Worm (Caenorhabditis elegans) whole organism, L4 larva: ENCODE results near the gene abce-1.

ENCODE experiments used
- F10B5.3 ChIP-seq: sonication (generic microtip); optimal IDR thresholded peaks from 2 replicates; lab custom pipeline; 2016; ENCODE audit warnings: mild to moderate bottlenecking, missing genetic modification characterization, missing compliant biosample characterization
- F26F4.8 ChIP-seq: fragments of 200-800 bp; sonication (Bioruptor generic); conservative IDR thresholded peaks from 2 replicates; pipeline ENCODE4 v1.3.6; 2022; ENCODE audit warnings: missing genetic modification characterization, missing compliant biosample characterization
- F49E8.2 ChIP-seq: sonication (generic microtip); optimal IDR thresholded peaks from 2 replicates; lab custom pipeline; 2016; ENCODE audit warnings: missing compliant biosample characterization, mild to moderate bottlenecking, missing genetic modification characterization, borderline replicate concordance
- R02D3.7 ChIP-seq: fragments of 150-350 bp; sonication (generic microtip); optimal IDR thresholded peaks from 3 replicates; lab custom pipeline; 2014; ENCODE audit warnings: missing biosample characterization, missing genetic modification characterization
- T20F7.1 ChIP-seq: fragments of 200-800 bp; sonication (Bioruptor generic); optimal IDR thresholded peaks from 2 replicates; lab custom pipeline; 2018; ENCODE audit warnings: mild to moderate bottlenecking, missing genetic modification characterization, missing compliant biosample characterization
- T26A8.4 ChIP-seq: fragments of 200-800 bp; sonication (Bioruptor generic); IDR thresholded peaks from 2 replicates; pipeline ENCODE4 v1.3.6; 2022; ENCODE audit warnings: missing genetic modification characterization, missing compliant biosample characterization
- Y75B8A.6 ChIP-seq: fragments of 200-800 bp; sonication (Bioruptor generic); IDR thresholded peaks from 2 replicates; pipeline ENCODE4 v1.3.6; 2022; ENCODE audit warnings: missing genetic modification reagents, missing genetic modification characterization, missing compliant biosample characterization
- ZK337.2 ChIP-seq: fragments of 200-800 bp; sonication (Bioruptor generic); IDR thresholded peaks from 2 replicates; pipeline ENCODE4 v1.3.6; 2022; ENCODE audit warnings: missing genetic modification reagents, missing genetic modification characterization, missing compliant biosample characterization
- aha-1 ChIP-seq: fragments of 150-350 bp; peaks from one replicate; lab custom pipeline; 2014; ENCODE audit warnings: missing biosample characterization, missing genetic modification characterization
- attf-4 ChIP-seq: sonication (generic microtip); optimal IDR thresholded peaks from 3 replicates; lab custom pipeline; 2017; ENCODE audit warnings: missing biosample characterization, missing genetic modification characterization
- ceh-20 ChIP-seq: fragments of 200-800 bp; sonication (Bioruptor generic); IDR thresholded peaks from 2 replicates; pipeline ENCODE4 v1.3.6; 2022; ENCODE audit warnings: missing genetic modification reagents, missing genetic modification characterization, missing compliant biosample characterization
- ceh-28 ChIP-seq: fragments of 150-350 bp; optimal IDR thresholded peaks from 2 replicates; lab custom pipeline; 2014; ENCODE audit warnings: missing biosample characterization, missing genetic modification reagents, missing genetic modification characterization
- daf-12 ChIP-seq: fragments of 150-350 bp; optimal IDR thresholded peaks from 2 replicates; lab custom pipeline; 2014; ENCODE audit warnings: missing biosample characterization, missing genetic modification reagents, missing genetic modification characterization
- daf-16 ChIP-seq, 3 experiments: sonication (generic microtip); optimal IDR thresholded peaks; 2 replicates each; lab custom pipeline; 2016 to 2017; ENCODE audit warnings: missing genetic modification characterization in 3 of 3, missing genetic modification reagents in 3 of 3, mild to moderate bottlenecking in 2 of 3, missing compliant biosample characterization in 2 of 3, missing biosample characterization in 1 of 3, moderate library complexity in 1 of 3
- daf-19 ChIP-seq: fragments of 200-800 bp; sonication (Bioruptor generic); conservative IDR thresholded peaks from 2 replicates; pipeline ENCODE4 v1.3.6; 2022; ENCODE audit warnings: missing genetic modification characterization, missing compliant biosample characterization
- daf-8 ChIP-seq: fragments of 200-800 bp; sonication (Bioruptor generic); IDR thresholded peaks from 2 replicates; pipeline ENCODE4 v1.3.6; 2022; ENCODE audit warnings: missing genetic modification characterization, missing compliant biosample characterization
- fkh-10 ChIP-seq: fragments of 150-350 bp; optimal IDR thresholded peaks from 2 replicates; lab custom pipeline; 2014; ENCODE audit warnings: missing biosample characterization, missing genetic modification reagents, missing genetic modification characterization
- hlh-30 ChIP-seq: sonication (generic microtip); optimal IDR thresholded peaks from 2 replicates; lab custom pipeline; 2017; ENCODE audit warnings: antibody characterized with exemption, mild to moderate bottlenecking, missing genetic modification characterization, missing compliant biosample characterization; ENCODE audit not compliant: insufficient read depth
- hmg-1.1 ChIP-seq: fragments of 200-800 bp; sonication (Bioruptor generic); IDR thresholded peaks from 2 replicates; pipeline ENCODE4 v1.3.6; 2022; ENCODE audit warnings: missing genetic modification reagents, missing genetic modification characterization, missing compliant biosample characterization
- jun-1 ChIP-seq: fragments of 150-350 bp; optimal IDR thresholded peaks from 2 replicates; lab custom pipeline; 2014; ENCODE audit warnings: missing biosample characterization, missing genetic modification reagents, missing genetic modification characterization
- lim-7 ChIP-seq: fragments of 200-800 bp; sonication (Bioruptor generic); IDR thresholded peaks from 2 replicates; pipeline ENCODE4 v1.3.6; 2022; ENCODE audit warnings: missing genetic modification characterization, missing compliant biosample characterization
- lin-29 ChIP-seq: fragments of 200-800 bp; sonication (Bioruptor generic); IDR thresholded peaks from 2 replicates; pipeline ENCODE4 v1.3.6; 2022; ENCODE audit warnings: missing genetic modification reagents, missing genetic modification characterization, missing compliant biosample characterization
- lir-3 ChIP-seq: sonication (generic microtip); optimal IDR thresholded peaks from 2 replicates; lab custom pipeline; 2016; ENCODE audit warnings: mild to moderate bottlenecking, missing genetic modification characterization, missing compliant biosample characterization
- lsy-2 ChIP-seq, 2 experiments: fragments of 150-350 bp in 1 of 2; sonication (generic microtip) in 1 of 2; optimal IDR thresholded peaks; 2 replicates each; lab custom pipeline; 2014 to 2017; ENCODE audit warnings: missing biosample characterization in 2 of 2, missing genetic modification characterization in 2 of 2
- madf-5 ChIP-seq, 2 experiments: fragments of 200-800 bp; sonication (Bioruptor generic); IDR thresholded peaks; 2 replicates each; pipeline ENCODE4 v1.3.6; 2022; ENCODE audit warnings: missing compliant biosample characterization in 2 of 2, missing genetic modification characterization in 2 of 2
- mdl-1 ChIP-seq, 2 experiments: fragments of 150-350 bp in 1 of 2; sonication (generic microtip) in 1 of 2; optimal IDR thresholded peaks; 2 replicates each; lab custom pipeline; 2014 to 2017; ENCODE audit warnings: missing biosample characterization in 2 of 2, missing genetic modification characterization in 2 of 2
- mdt-29 ChIP-seq: fragments of 200-800 bp; sonication (Bioruptor generic); IDR thresholded peaks from 2 replicates; pipeline ENCODE4 v1.3.6; 2022; ENCODE audit warnings: missing genetic modification reagents, missing genetic modification characterization, missing compliant biosample characterization
- mep-1 ChIP-seq: fragments of 150-350 bp; sonication (generic microtip); optimal IDR thresholded peaks from 3 replicates; lab custom pipeline; 2014; ENCODE audit warnings: missing biosample characterization, missing genetic modification characterization
- mes-2 ChIP-seq: sonication (generic microtip); optimal IDR thresholded peaks from 2 replicates; lab custom pipeline; 2016; ENCODE audit warnings: missing genotype, mild to moderate bottlenecking, missing genetic modification characterization, missing compliant biosample characterization; ENCODE audit not compliant: poor library complexity, severe bottlenecking
- nhr-237 ChIP-seq: sonication (generic microtip); optimal IDR thresholded peaks from 2 replicates; lab custom pipeline; 2017; ENCODE audit warnings: missing biosample characterization, missing genetic modification characterization
- nhr-25 ChIP-seq: sonication (generic microtip); optimal IDR thresholded peaks from 2 replicates; lab custom pipeline; 2017; ENCODE audit warnings: missing genetic modification characterization, mild to moderate bottlenecking, missing compliant biosample characterization, antibody characterized with exemption, moderate library complexity, borderline replicate concordance; ENCODE audit not compliant: insufficient read depth
- nhr-28 ChIP-seq: fragments of 150-350 bp; optimal IDR thresholded peaks from 2 replicates; lab custom pipeline; 2014; ENCODE audit warnings: missing biosample characterization, missing genetic modification characterization
- nhr-41 ChIP-seq: fragments of 200-800 bp; sonication (Bioruptor generic); IDR thresholded peaks from 2 replicates; pipeline ENCODE4 v1.3.6; 2022; ENCODE audit warnings: missing genetic modification reagents, missing genetic modification characterization, missing compliant biosample characterization
- nhr-42 ChIP-seq: fragments of 200-800 bp; sonication (Bioruptor generic); IDR thresholded peaks from 2 replicates; pipeline ENCODE4 v1.3.6; 2022; ENCODE audit warnings: missing genetic modification characterization, missing compliant biosample characterization
- nhr-6 ChIP-seq: fragments of 150-350 bp; optimal IDR thresholded peaks from 2 replicates; lab custom pipeline; 2014; ENCODE audit warnings: missing biosample characterization, missing genetic modification characterization
- nhr-76 ChIP-seq: fragments of 150-350 bp; optimal IDR thresholded peaks from 2 replicates; lab custom pipeline; 2014; ENCODE audit warnings: missing biosample characterization, missing genetic modification characterization
- pha-4 ChIP-seq, 2 experiments: fragments of 150-350 bp in 1 of 2; fragments of 200-800 bp in 1 of 2; sonication (Bioruptor generic) in 1 of 2; IDR thresholded peaks in 1 of 2; optimal IDR thresholded peaks in 1 of 2; 2 replicates each; pipeline versions ENCODE4 v1.3.6 to Lab custom; 2014 to 2022; ENCODE audit warnings: missing genetic modification characterization in 2 of 2, missing genetic modification reagents in 2 of 2, missing biosample characterization in 1 of 2, missing compliant biosample characterization in 1 of 2
- pqm-1 ChIP-seq: sonication (generic microtip); optimal IDR thresholded peaks from 2 replicates; lab custom pipeline; 2017; ENCODE audit warnings: missing biosample characterization, missing genetic modification characterization
- set-16 ChIP-seq: fragments of 200-800 bp; sonication (Bioruptor generic); IDR thresholded peaks from 2 replicates; pipeline ENCODE4 v1.3.6; 2022; ENCODE audit warnings: missing genetic modification reagents, missing genetic modification characterization, missing compliant biosample characterization
- skn-1 ChIP-seq: fragments of 150-350 bp; optimal IDR thresholded peaks from 2 replicates; lab custom pipeline; 2014; ENCODE audit warnings: missing biosample characterization, missing genetic modification characterization
- spr-1 ChIP-seq: sonication (generic microtip); optimal IDR thresholded peaks from 2 replicates; lab custom pipeline; 2016; ENCODE audit warnings: mild to moderate bottlenecking, missing genetic modification characterization, missing compliant biosample characterization
- tag-97 ChIP-seq: fragments of 200-800 bp; sonication (Bioruptor generic); IDR thresholded peaks from 2 replicates; pipeline ENCODE4 v1.3.6; 2022; ENCODE audit warnings: missing genetic modification characterization, missing compliant biosample characterization
- zag-1 ChIP-seq: fragments of 150-350 bp; optimal IDR thresholded peaks from 2 replicates; lab custom pipeline; 2014; ENCODE audit warnings: missing biosample characterization, missing genetic modification characterization
- zip-2 ChIP-seq: fragments of 150-350 bp; optimal IDR thresholded peaks from 2 replicates; lab custom pipeline; 2014; ENCODE audit warnings: missing biosample characterization, missing genetic modification characterization

The abce-1 gene

DNA sequence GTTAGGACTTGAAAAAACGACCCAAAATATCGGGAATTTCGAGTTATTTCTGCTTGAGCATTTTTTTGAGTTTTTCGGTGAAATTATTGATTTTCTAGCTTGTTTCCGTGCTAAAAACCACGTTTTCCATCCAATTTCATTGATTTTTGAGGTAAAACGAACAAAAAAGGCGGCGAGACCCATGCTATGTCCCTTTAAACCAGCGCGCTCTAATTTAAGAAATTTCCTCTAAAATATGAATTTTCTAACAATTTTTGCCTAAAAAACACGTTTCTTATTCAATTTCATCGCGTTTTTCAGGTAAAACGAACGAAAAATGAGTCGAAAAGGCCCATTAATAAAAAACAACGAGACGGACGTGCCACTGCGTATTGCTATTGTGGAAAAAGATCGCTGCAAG is at the start of gene abce-1:
abce-1 (plus strand) TSS at position 301 of the 400 bp plus-strand sequence.
- TF ChIP-seq ceh-20 (GFP tag; lab: Robert Waterston, UW) (no peak), attf-4 (tag; lab: Kevin White, UChicago) (no peak), daf-8 (GFP tag; lab: Robert Waterston, UW) (no peak), jun-1 (tag; lab: Kevin White, UChicago) (no peak), lir-3 (no peak), zag-1 (no peak), tag-97 (GFP tag; lab: Robert Waterston, UW) (no peak), set-16 (GFP tag; lab: Robert Waterston, UW) (no peak), mes-2 (no peak), nhr-76 (tag; lab: Kevin White, UChicago) (no peak), daf-19 (no peak), R02D3.7 (no peak), lim-7 (GFP tag; lab: Robert Waterston, UW) (no peak), pqm-1 (tag; lab: Kevin White, UChicago) (no peak), lin-29 (no peak), skn-1 (tag; lab: Kevin White, UChicago) (no peak), F10B5.3 (tag; lab: Kevin White, UChicago) (no peak), T26A8.4 (no peak)

DNA sequence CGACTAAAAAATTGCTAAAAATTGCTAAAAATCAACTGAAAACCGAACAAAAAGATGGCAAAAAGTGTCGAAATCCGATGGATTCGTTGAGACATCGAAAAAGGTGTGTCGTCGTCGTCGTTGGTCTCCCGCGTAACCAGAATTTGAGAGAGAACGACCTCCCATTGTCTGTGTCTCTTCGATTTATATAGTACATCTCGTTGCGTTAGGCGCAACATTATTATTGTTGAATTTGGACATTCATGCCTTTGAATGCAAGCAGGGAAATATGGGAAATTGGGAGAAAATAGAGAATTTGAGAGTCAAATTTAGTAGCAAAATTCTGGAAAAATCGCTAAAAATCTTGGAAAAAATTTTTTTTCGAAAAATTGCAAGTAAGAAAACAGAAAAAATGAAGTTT is 49.6 kb upstream of the abce-1 start:
- TF ChIP-seq ZK337.2 (no peak), mes-2 (no peak), nhr-25 (tag; lab: Kevin White, UChicago) (no peak), aha-1 (no peak), nhr-42 (no peak), Y75B8A.6 (GFP tag; lab: Robert Waterston, UW) (no peak)

DNA sequence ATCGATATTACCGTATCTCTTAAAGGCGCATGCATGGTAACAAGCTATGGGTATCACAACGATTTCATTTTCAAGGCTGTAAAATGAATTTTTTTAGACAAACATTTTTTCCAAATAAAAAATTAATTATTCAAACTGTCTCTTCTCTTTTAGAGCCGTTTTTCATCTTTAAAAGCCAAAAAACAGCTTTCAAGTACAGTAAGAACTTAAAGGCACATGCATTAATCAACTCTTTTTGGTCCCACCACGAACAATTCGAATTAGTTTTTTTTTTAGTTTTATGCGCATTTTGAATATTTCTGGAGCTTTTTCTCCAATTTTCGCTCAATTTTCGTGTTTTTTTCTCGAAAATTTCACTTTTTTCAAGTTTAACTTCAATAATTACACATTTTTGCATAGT is 49.2 kb upstream of the abce-1 start:
- TF ChIP-seq mdt-29 (GFP tag; lab: Robert Waterston, UW), result no peak
- TF ChIP-seq spr-1 (tag; lab: Kevin White, UChicago), result no peak
- TF ChIP-seq zip-2, result no peak
- TF ChIP-seq F49E8.2, result peak; percentile 44
- TF ChIP-seq nhr-237 (tag; lab: Kevin White, UChicago), result no peak
- no peak for TF ChIP-seq nhr-25 (tag; lab: Kevin White, UChicago)
- TF ChIP-seq pha-4 (GFP tag; IDR thresholded peaks at IDR 0.05; lab: Robert Waterston, UW), result no peak
- TF ChIP-seq pha-4 (tag; optimal IDR thresholded peaks at IDR 0.05; lab: Kevin White, UChicago), result no peak

DNA sequence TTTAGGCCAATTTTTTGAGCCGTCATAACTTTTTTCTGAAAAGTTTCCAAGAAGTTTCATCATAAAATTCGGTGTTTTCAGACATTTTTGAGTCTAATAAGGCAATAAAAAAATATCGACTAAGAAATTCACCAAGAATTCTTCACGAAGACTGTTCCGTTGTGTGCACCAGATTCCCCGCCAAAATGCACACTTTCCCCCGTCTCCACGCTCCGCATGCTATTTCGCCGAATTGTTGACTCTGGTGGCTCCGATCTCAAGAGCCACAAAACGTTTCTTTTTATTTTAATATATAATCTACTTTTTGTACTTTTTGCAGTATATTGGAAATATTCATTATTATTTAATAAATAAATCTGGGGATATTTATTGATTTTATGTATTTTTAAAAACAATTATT is 48.1 kb upstream of the abce-1 start:
- TF ChIP-seq daf-16 (GFP tag; optimal IDR thresholded peaks at IDR 0.05; lab: Kevin White, UChicago), result no peak
- peak; percentile 17 for TF ChIP-seq daf-16 (tag; optimal IDR thresholded peaks at IDR 0.05; lab: Kevin White, UChicago)
- TF ChIP-seq mdl-1 (tag; optimal IDR thresholded peaks at IDR 0.05; lab: Kevin White, UChicago), result no peak

DNA sequence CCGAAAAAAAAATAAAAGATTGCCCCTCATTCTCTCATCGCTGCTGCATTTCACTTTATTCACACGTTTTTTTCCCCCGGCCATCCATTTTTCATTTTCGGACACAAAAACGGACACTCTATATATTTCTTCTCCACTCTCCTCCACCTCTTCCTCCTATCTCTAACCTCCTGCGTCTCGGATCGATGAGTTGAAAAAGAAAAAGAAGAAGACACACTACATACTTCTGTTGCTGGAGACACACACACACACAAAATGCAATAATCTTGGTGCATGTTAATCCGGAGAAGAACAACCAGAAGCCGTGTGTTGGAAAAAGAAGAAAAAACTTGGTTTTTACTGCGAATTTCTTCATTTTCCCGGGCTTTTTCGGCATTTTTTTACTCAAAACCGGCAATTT is 47.7 kb upstream of the abce-1 start:
- TF ChIP-seq nhr-28 (tag; lab: Kevin White, UChicago) (peak; percentile 84), daf-12 (tag; lab: Kevin White, UChicago) (no peak), hlh-30 (peak; percentile 53), mep-1 (tag; lab: Kevin White, UChicago) (peak; percentile 25), madf-5 (GFP tag; IDR thresholded peaks at IDR 0.05; lab: Robert Waterston, UW) (no peak), mdl-1 (tag; optimal IDR thresholded peaks at IDR 0.05; lab: Kevin White, UChicago) (peak in 1 of 2 experiments; percentile 23), aha-1 (peak; percentile 42), fkh-10 (GFP tag; lab: Kevin White, UChicago) (peak; percentile 81), spr-1 (tag; lab: Kevin White, UChicago) (no peak), nhr-6 (tag; lab: Kevin White, UChicago) (no peak), T20F7.1 (GFP tag; lab: Kevin White, UChicago) (no peak), ceh-28 (tag; lab: Kevin White, UChicago) (no peak), nhr-41 (GFP tag; lab: Robert Waterston, UW) (no peak), hmg-1.1 (GFP tag; lab: Robert Waterston, UW) (peak; percentile 70), lsy-2 (tag; optimal IDR thresholded peaks at IDR 0.05; lab: Kevin White, UChicago) (peak in 1 of 2 experiments; percentile 63), pha-4 (GFP tag; IDR thresholded peaks at IDR 0.05; lab: Robert Waterston, UW) (no peak), pha-4 (tag; optimal IDR thresholded peaks at IDR 0.05; lab: Kevin White, UChicago) (no peak), F26F4.8 (no peak)
- TF ChIP-seq, all 104 proteins: peak for 8
